Worm (Caenorhabditis elegans) whole organism, midembryonic: ENCODE measurements around the gene T19D12.9.

Experiments used
- T22C8.4 ChIP-seq: fragments of 200-800 bp; sonication (Bioruptor generic); IDR thresholded peaks from 2 replicates; pipeline ENCODE4 v1.3.6; 2022; ENCODE audit warnings: missing genetic modification characterization, missing compliant biosample characterization
- flt-1 ChIP-seq: fragments of 200-800 bp; sonication (Bioruptor generic); IDR thresholded peaks from 2 replicates; pipeline ENCODE4 v1.3.6; 2022; ENCODE audit warnings: missing genetic modification characterization, missing compliant biosample characterization
- klf-2 ChIP-seq: fragments of 200-800 bp; sonication (Bioruptor generic); conservative IDR thresholded peaks from 2 replicates; pipeline ENCODE4 v1.3.6; 2022; ENCODE audit warnings: missing genetic modification reagents, missing genetic modification characterization, missing compliant biosample characterization
- med-1 ChIP-seq: sonication (generic microtip); optimal IDR thresholded peaks from 2 replicates; lab custom pipeline; 2017; ENCODE audit warnings: missing genetic modification characterization, mild to moderate bottlenecking, missing compliant biosample characterization, antibody characterized with exemption, missing genetic modification reagents; ENCODE audit not compliant: insufficient read depth
- tab-1 ChIP-seq: fragments of 200-800 bp; sonication (Bioruptor generic); IDR thresholded peaks from 2 replicates; pipeline ENCODE4 v1.3.6; 2022; ENCODE audit warnings: missing genetic modification characterization, missing compliant biosample characterization
- ztf-23 ChIP-seq: fragments of 200-800 bp; sonication (Bioruptor generic); IDR thresholded peaks from 2 replicates; pipeline ENCODE4 v1.3.6; 2022; ENCODE audit warnings: missing genetic modification reagents, missing genetic modification characterization, missing compliant biosample characterization
- ztf-29 ChIP-seq: fragments of 200-800 bp; sonication (Bioruptor generic); IDR thresholded peaks from 2 replicates; pipeline ENCODE4 v1.3.6; 2022; ENCODE audit warnings: missing genetic modification reagents, missing genetic modification characterization, missing compliant biosample characterization

- TF ChIP-seq flt-1 (GFP tag; lab: Robert Waterston, UW), result no peak
- no peak for TF ChIP-seq T22C8.4 (GFP tag; lab: Robert Waterston, UW)
- no peak for TF ChIP-seq ztf-29
- no peak for TF ChIP-seq tab-1 (GFP tag; lab: Robert Waterston, UW)
- no peak for TF ChIP-seq med-1
- no peak for TF ChIP-seq ztf-23 (GFP tag; lab: Robert Waterston, UW)
- no peak for TF ChIP-seq klf-2 (GFP tag; lab: Robert Waterston, UW)
Measured at ce11 chrII:6679724-6680123, 25.5 kb upstream of the T19D12.9 start, which contains the start of gene ift-74.
